Worm (Caenorhabditis elegans) whole organism, L1 larva: ENCODE measurements around the gene sre-54.

Experiments used
- lin-13 ChIP-seq: fragments of 150-350 bp; optimal IDR thresholded peaks from 2 replicates; lab custom pipeline; 2014; ENCODE audit warnings: missing biosample characterization, missing genetic modification reagents, missing genetic modification characterization
- lsy-2 ChIP-seq, 2 experiments: fragments of 150-350 bp; optimal IDR thresholded peaks; 2 replicates each; lab custom pipeline; 2014; ENCODE audit warnings: missing biosample characterization in 2 of 2, missing genetic modification characterization in 2 of 2
- nhr-11 ChIP-seq: fragments of 150-350 bp; optimal IDR thresholded peaks from 2 replicates; lab custom pipeline; 2014; ENCODE audit warnings: missing biosample characterization, missing genetic modification characterization
- nhr-237 ChIP-seq: fragments of 150-350 bp; optimal IDR thresholded peaks from 2 replicates; lab custom pipeline; 2014; ENCODE audit warnings: missing biosample characterization, missing genetic modification characterization
- nhr-28 ChIP-seq: fragments of 150-350 bp; optimal IDR thresholded peaks from 2 replicates; lab custom pipeline; 2014; ENCODE audit warnings: missing biosample characterization, missing genetic modification characterization
- nhr-76 ChIP-seq: sonication (generic microtip); optimal IDR thresholded peaks from 2 replicates; lab custom pipeline; 2017; ENCODE audit warnings: missing biosample characterization, missing genetic modification characterization
- pag-3 ChIP-seq: sonication (generic microtip); optimal IDR thresholded peaks from 2 replicates; lab custom pipeline; 2017; ENCODE audit warnings: missing genetic modification characterization, mild to moderate bottlenecking, missing compliant biosample characterization, antibody characterized with exemption, borderline replicate concordance; ENCODE audit not compliant: insufficient read depth
- snpc-4 ChIP-seq: fragments of 150-350 bp; optimal IDR thresholded peaks from 2 replicates; lab custom pipeline; 2014; ENCODE audit warnings: missing biosample characterization, missing genetic modification characterization
- swsn-7 ChIP-seq: sonication (generic microtip); optimal IDR thresholded peaks from 2 replicates; lab custom pipeline; 2016; ENCODE audit warnings: missing genetic modification characterization, missing compliant biosample characterization
- unc-30 ChIP-seq: sonication (generic microtip); optimal IDR thresholded peaks from 2 replicates; lab custom pipeline; 2017; ENCODE audit warnings: missing biosample characterization, missing genetic modification characterization
- ztf-4 ChIP-seq: fragments of 150-350 bp; optimal IDR thresholded peaks from 2 replicates; lab custom pipeline; 2014; ENCODE audit warnings: missing biosample characterization, missing genetic modification characterization

ce11 chrII:12349866-12350265 lies 17.1 kb downstream of the sre-54 start:
- no peak for TF ChIP-seq nhr-237 (tag; lab: Kevin White, UChicago)
- TF ChIP-seq lsy-2 (tag; optimal IDR thresholded peaks at IDR 0.05; lab: Kevin White, UChicago) = no peak
- TF ChIP-seq nhr-11 (tag; lab: Kevin White, UChicago) = no peak
- no peak for TF ChIP-seq ztf-4 (tag; lab: Kevin White, UChicago)
- no peak for TF ChIP-seq pag-3 (tag; lab: Kevin White, UChicago)
- TF ChIP-seq lin-13 = no peak
- no peak for TF ChIP-seq swsn-7
- TF ChIP-seq unc-30 (tag; lab: Kevin White, UChicago) = no peak
- TF ChIP-seq snpc-4 (tag; lab: Kevin White, UChicago) = no peak
- no peak for TF ChIP-seq nhr-76 (tag; lab: Kevin White, UChicago)
- no peak for TF ChIP-seq nhr-28 (tag; lab: Kevin White, UChicago)
